Worm (Caenorhabditis elegans) whole organism, mixed stage, embryonic: ENCODE results near the gene vit-1.

ENCODE experiments used
- flh-1 ChIP-seq: fragments of 200-800 bp; sonication (Bioruptor generic); optimal IDR thresholded peaks from 2 replicates; lab custom pipeline; 2018; ENCODE audit warnings: mild to moderate bottlenecking, missing genetic modification characterization, moderate library complexity, missing compliant biosample characterization
- nhr-12 ChIP-seq: fragments of 150-350 bp; optimal IDR thresholded peaks from 2 replicates; lab custom pipeline; 2014; ENCODE audit warnings: missing biosample characterization, missing genetic modification characterization
- pha-4 ChIP-seq: fragments of 150-350 bp; optimal IDR thresholded peaks from 2 replicates; lab custom pipeline; 2018; ENCODE audit warnings: missing biosample characterization, missing genetic modification reagents, missing genetic modification characterization

DNA sequence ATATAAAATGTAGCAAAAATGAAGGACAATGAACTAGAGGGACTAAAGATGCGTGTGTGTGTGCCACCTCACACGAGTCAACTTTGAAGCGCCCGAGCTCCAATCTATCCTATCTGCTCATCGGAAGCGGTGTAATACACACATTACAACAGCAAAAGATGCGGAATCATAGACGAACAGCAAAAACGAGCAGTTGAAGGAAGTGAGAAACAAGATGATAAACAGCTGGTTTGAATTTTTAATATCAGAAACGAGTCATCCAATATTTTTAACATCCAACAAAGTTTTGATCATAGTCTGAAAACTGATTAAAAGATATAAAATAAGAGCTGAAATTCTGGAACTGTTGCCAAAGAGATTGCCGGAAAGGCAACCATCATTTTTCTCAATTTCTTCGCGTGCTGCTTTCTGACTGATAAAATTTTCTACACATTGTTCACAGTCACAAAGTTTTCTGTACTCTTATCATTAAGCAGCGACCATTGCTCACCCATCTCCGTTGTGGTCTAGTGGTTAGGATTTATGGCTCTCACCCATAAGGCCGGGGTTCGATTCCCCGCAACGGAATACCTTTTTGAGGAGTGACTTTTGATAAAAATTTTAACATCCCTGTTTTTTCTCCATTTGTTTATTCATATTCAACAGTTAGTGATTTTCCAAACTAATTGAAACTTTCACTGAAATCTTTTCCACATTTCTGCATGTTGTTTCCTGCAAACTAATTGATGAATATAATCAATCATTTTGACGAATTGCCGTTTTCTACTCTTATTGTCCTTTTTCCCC is 47.0 kb upstream of the vit-1 start, which contains the start of gene stn-2:
- no peak for TF ChIP-seq nhr-12 (tag; lab: Kevin White, UChicago)
- TF ChIP-seq flh-1 (GFP tag; lab: Kevin White, UChicago): no peak
- TF ChIP-seq pha-4 (tag; lab: Kevin White, UChicago): no peak
